Fruit fly (Drosophila melanogaster): ENCODE results near the gene CG31922.

Gene CG31922

DNA sequence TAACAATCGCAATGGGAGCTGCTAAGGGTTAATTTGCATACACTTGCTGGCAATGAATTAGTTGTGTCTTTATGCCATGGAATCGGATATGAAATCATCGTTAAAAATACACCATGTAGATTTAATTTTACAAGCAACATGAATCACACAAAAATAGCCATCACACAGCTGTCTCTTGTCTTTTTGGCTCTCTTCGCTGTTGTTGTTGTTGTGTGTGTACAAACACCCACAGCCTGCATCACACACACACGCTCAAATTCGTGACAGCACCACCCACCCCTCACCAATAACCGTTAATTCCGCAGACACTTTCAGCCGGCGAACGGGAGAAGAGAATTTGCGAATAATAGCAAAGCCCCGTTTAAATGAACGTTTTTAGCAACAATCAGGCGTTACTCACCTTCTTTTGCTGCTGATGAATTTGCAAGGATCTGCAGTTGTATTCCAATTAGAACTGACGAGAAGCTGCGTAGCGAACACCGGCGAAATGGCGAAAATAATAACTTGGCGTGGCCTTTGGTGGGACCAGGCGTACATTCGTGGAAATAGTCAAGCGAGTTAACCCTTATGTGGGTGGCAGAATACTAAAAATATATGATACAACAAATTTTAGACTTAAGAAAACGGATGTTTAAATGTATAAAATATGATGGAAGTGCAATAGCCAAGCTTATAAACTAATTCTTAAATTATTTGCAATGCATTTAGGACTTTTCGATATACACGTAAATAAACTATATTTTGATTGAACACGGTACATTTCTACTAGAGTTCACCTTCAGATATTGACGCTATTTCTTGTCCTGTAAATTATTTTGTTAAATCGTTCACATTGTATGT is 12.1 kb upstream of the CG31922 start, which contains the start of gene capt:
TSS of gene capt (minus strand) at position 584 of the 840 bp plus-strand sequence.
- TF ChIP-seq pan (optimal IDR thresholded peaks at IDR 0.05) (no peak), psq (optimal IDR thresholded peaks at IDR 0.05) (no peak), EcR (GFP tag; optimal IDR thresholded peaks at IDR 0.05) (no peak), Dll (optimal IDR thresholded peaks at IDR 0.05) (no peak), CG8478 (optimal IDR thresholded peaks at IDR 0.05) (no peak), usp (GFP tag; optimal IDR thresholded peaks at IDR 0.05) (no peak)

dm6 chr2L:1158519-1159319 is 11.3 kb upstream of the CG31922 start, which contains the start of gene Tango14:
TSS of gene Tango14 (plus strand) at chr2L:1158661.
- no peak for TF ChIP-seq usp (GFP tag; optimal IDR thresholded peaks at IDR 0.05)
- no peak for TF ChIP-seq pan (optimal IDR thresholded peaks at IDR 0.05)
- no peak for TF ChIP-seq Dll (optimal IDR thresholded peaks at IDR 0.05)
- TF ChIP-seq CG8478 (optimal IDR thresholded peaks at IDR 0.05), result no peak
- no peak for TF ChIP-seq EcR (GFP tag; optimal IDR thresholded peaks at IDR 0.05)
- no peak for TF ChIP-seq psq (optimal IDR thresholded peaks at IDR 0.05)

- no peak for TF ChIP-seq Dll (optimal IDR thresholded peaks at IDR 0.05)
- TF ChIP-seq EcR (GFP tag; optimal IDR thresholded peaks at IDR 0.05), result no peak
- TF ChIP-seq pan (optimal IDR thresholded peaks at IDR 0.05), result no peak
- no peak for TF ChIP-seq psq (optimal IDR thresholded peaks at IDR 0.05)
- TF ChIP-seq CG8478 (optimal IDR thresholded peaks at IDR 0.05), result no peak
- no peak for TF ChIP-seq usp (GFP tag; optimal IDR thresholded peaks at IDR 0.05)
These were observed 6.3 kb upstream of the CG31922 start, which contains the start of gene CG5080 for dm6 chr2L:1163538-1164143. TSS of gene CG5080 (minus strand) at chr2L:1163886.

DNA sequence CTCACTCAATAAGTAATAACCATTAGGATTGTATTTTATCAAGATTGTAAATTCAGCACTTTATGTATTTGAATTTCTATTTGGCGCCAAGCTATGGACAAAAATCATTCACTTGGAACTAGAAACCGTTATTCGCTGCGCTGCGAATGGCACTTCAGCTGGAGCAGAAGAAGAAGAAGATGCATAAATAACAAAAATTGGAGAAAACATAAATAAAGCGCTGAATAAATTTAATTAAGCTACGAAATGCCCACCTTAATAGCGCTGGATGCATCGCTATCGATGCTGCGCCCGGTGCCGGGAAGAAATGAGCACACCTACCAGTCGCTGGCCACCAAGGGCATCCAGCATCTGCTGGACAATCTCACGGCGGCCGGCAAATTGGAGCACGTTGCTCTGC is 5.7 kb upstream of the CG31922 start, which contains the start of gene IntS14:
TSS of gene IntS14 (plus strand) at position 150 of the 400 bp plus-strand sequence.
- TF ChIP-seq Dll (optimal IDR thresholded peaks at IDR 0.05), result no peak
- no peak for TF ChIP-seq CG8478 (optimal IDR thresholded peaks at IDR 0.05)
- no peak for TF ChIP-seq usp (GFP tag; optimal IDR thresholded peaks at IDR 0.05)
- no peak for TF ChIP-seq EcR (GFP tag; optimal IDR thresholded peaks at IDR 0.05)

DNA sequence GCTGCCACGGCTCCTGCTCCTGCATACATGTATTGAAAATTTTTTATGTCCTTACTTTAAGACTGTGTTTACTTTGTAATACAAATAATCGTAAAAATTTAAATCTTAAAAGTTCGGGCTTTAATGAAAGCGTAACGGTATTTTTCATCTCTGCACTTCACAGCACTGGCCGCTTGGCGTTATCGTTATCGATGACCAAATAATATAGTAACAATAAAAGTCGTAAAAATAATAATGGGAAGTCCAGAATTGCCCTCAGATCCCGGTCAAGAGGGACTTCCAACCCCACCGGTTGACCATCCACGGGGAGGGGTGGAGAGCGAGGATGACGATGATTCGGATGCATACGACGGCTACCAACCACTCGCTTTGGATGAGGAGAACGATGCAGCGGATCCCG is 3.7 kb upstream of the CG31922 start, which contains the start of gene CG14341:
TSS of gene CG14341 (plus strand) at position 181 of the 400 bp plus-strand sequence.
- TF ChIP-seq CG8478 (optimal IDR thresholded peaks at IDR 0.05) (no peak), pan (optimal IDR thresholded peaks at IDR 0.05) (no peak), EcR (GFP tag; optimal IDR thresholded peaks at IDR 0.05) (no peak), usp (GFP tag; optimal IDR thresholded peaks at IDR 0.05) (no peak), Dll (optimal IDR thresholded peaks at IDR 0.05) (no peak), psq (optimal IDR thresholded peaks at IDR 0.05) (no peak)

dm6 chr2L:1172704-1173107 is 2.7 kb downstream of the CG31922 start, which contains the start of the genes Charon and CG4887:
TSS of gene Charon (minus strand) at chr2L:1172805.
TSS of gene CG4887 (plus strand) at chr2L:1173009.
- no peak for TF ChIP-seq psq (optimal IDR thresholded peaks at IDR 0.05)

dm6 chr2L:1177522-1177921 is 7.5 kb downstream of the CG31922 start, which contains the start of gene CG4896:
TSS of gene CG4896 (plus strand) at chr2L:1177690.
- TF ChIP-seq psq (optimal IDR thresholded peaks at IDR 0.05) (no peak), EcR (GFP tag; optimal IDR thresholded peaks at IDR 0.05) (no peak), CG8478 (optimal IDR thresholded peaks at IDR 0.05) (no peak), usp (GFP tag; optimal IDR thresholded peaks at IDR 0.05) (no peak), Dll (optimal IDR thresholded peaks at IDR 0.05) (no peak), pan (optimal IDR thresholded peaks at IDR 0.05) (no peak)

DNA sequence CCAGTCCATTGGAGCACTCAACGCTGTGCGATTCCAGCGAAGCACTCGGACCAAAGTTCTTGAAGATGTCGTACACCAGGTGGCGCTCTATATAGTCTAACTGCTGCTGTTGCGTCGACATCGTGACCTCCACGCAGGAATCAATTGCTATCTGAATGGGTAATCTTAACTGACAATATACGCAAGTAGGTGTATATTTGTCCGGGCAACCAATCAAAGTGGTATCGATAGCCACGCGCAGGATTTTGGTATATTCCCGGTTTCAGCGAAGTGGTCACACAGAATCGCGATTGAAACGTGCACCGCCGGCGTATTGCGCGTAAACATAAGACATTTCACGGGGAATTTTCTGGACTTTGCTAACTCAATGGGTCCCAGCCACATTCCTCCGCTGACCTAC is 13.8 kb downstream of the CG31922 start, which contains the start of the genes CG5126 and Tgt:
TSS of gene CG5126 (minus strand) at position 222 of the 400 bp plus-strand sequence.
TSS of gene Tgt (plus strand) at position 267 of the 400 bp plus-strand sequence.
- TF ChIP-seq usp (GFP tag; optimal IDR thresholded peaks at IDR 0.05) (no peak), CG8478 (optimal IDR thresholded peaks at IDR 0.05) (no peak), psq (optimal IDR thresholded peaks at IDR 0.05) (no peak), pan (optimal IDR thresholded peaks at IDR 0.05) (no peak), EcR (GFP tag; optimal IDR thresholded peaks at IDR 0.05) (no peak), Dll (optimal IDR thresholded peaks at IDR 0.05) (no peak)

dm6 chr2L:1185642-1186497 is 15.9 kb downstream of the CG31922 start, which contains the start of gene CG5001:
TSS of gene CG5001 (plus strand) at chr2L:1185757.
- TF ChIP-seq usp (GFP tag; optimal IDR thresholded peaks at IDR 0.05), result no peak
- peak; percentile 86 for TF ChIP-seq pan (optimal IDR thresholded peaks at IDR 0.05)
- no peak for TF ChIP-seq CG8478 (optimal IDR thresholded peaks at IDR 0.05)
- TF ChIP-seq Dll (optimal IDR thresholded peaks at IDR 0.05), result peak; percentile 95

dm6 chr2L:1199166-1199565 is 29.2 kb downstream of the CG31922 start, which contains the start of the genes CG5139 and CG43348:
TSS of gene CG5139 (minus strand) at chr2L:1199266.
TSS of gene CG43348 (plus strand) at chr2L:1199412.
- no peak for TF ChIP-seq Dll (optimal IDR thresholded peaks at IDR 0.05)
- TF ChIP-seq EcR (GFP tag; optimal IDR thresholded peaks at IDR 0.05), result no peak
- no peak for TF ChIP-seq CG8478 (optimal IDR thresholded peaks at IDR 0.05)
- TF ChIP-seq usp (GFP tag; optimal IDR thresholded peaks at IDR 0.05), result no peak
- no peak for TF ChIP-seq pan (optimal IDR thresholded peaks at IDR 0.05)
- no peak for TF ChIP-seq psq (optimal IDR thresholded peaks at IDR 0.05)
